Worm (Caenorhabditis elegans): ENCODE measurements around the gene ZK742.3.

The ZK742.3 gene

ce11 chrV:7809320-7810256 is at the start of gene ZK742.3:
TSS of gene ZK742.3 (minus strand) at chrV:7809912.
- peak; percentile 28 for TF ChIP-seq lin-14 (GFP tag; optimal IDR thresholded peaks at IDR 0.05)
- TF ChIP-seq ceh-8 (GFP tag; optimal IDR thresholded peaks at IDR 0.05): no peak
- TF ChIP-seq nhr-11 (tag; optimal IDR thresholded peaks at IDR 0.05): no peak
- no peak for TF ChIP-seq egl-27 (tag; optimal IDR thresholded peaks at IDR 0.05)
- no peak for TF ChIP-seq dsc-1 (tag; optimal IDR thresholded peaks at IDR 0.05)
- no peak for TF ChIP-seq pax-3 (tag; optimal IDR thresholded peaks at IDR 0.05)
- no peak for TF ChIP-seq zag-1 (tag; optimal IDR thresholded peaks at IDR 0.05)
- no peak for TF ChIP-seq fkh-10 (GFP tag; optimal IDR thresholded peaks at IDR 0.05)
- no peak for TF ChIP-seq lin-13 (GFP tag; optimal IDR thresholded peaks at IDR 0.05)
- TF ChIP-seq nhr-85 (tag): no peak
- TF ChIP-seq grh-1 (GFP tag; IDR thresholded peaks at IDR 0.05): no peak
- TF ChIP-seq nhr-12 (tag; optimal IDR thresholded peaks at IDR 0.05): no peak
- no peak for TF ChIP-seq tbx-2 (tag; optimal IDR thresholded peaks at IDR 0.05)
- no peak for TF ChIP-seq unc-30 (tag; optimal IDR thresholded peaks at IDR 0.05)
- no peak for TF ChIP-seq fos-1 (tag; optimal IDR thresholded peaks at IDR 0.05)
- TF ChIP-seq unc-86 (tag; optimal IDR thresholded peaks at IDR 0.05): no peak
- TF ChIP-seq nhr-77 (tag; optimal IDR thresholded peaks at IDR 0.05): no peak
- TF ChIP-seq nhr-71 (tag; optimal IDR thresholded peaks at IDR 0.05): peak; percentile 7
- no peak for TF ChIP-seq lin-15B (tag; optimal IDR thresholded peaks at IDR 0.05)
- TF ChIP-seq fkh-8 (tag; optimal IDR thresholded peaks at IDR 0.05): no peak
- TF ChIP-seq pag-3 (tag; optimal IDR thresholded peaks at IDR 0.05; ENCODE audit: borderline replicate concordance, insufficient read depth): no peak
- TF ChIP-seq elt-2 (tag; optimal IDR thresholded peaks at IDR 0.05): no peak
- peak; percentile 22 for TF ChIP-seq nhr-20 (tag; optimal IDR thresholded peaks at IDR 0.05)
- TF ChIP-seq xbp-1 (tag; optimal IDR thresholded peaks at IDR 0.05): no peak
- no peak for TF ChIP-seq nhr-19 (GFP tag; conservative IDR thresholded peaks at IDR 0.05)
- TF ChIP-seq snu-23 (GFP tag; optimal IDR thresholded peaks at IDR 0.05): peak; percentile 19
- no peak for TF ChIP-seq lin-39 (tag; optimal IDR thresholded peaks at IDR 0.05)
- TF ChIP-seq Y116A8C.19 (tag; optimal IDR thresholded peaks at IDR 0.05; ENCODE audit: borderline replicate concordance): no peak
- no peak for TF ChIP-seq sox-4 (tag; optimal IDR thresholded peaks at IDR 0.05)
- TF ChIP-seq mdl-1 (tag; optimal IDR thresholded peaks at IDR 0.05): no peak
- TF ChIP-seq rnt-1 (tag; optimal IDR thresholded peaks at IDR 0.05): no peak
- no peak for TF ChIP-seq alr-1 (tag; optimal IDR thresholded peaks at IDR 0.05; ENCODE audit: borderline replicate concordance)
- no peak for TF ChIP-seq irx-1 (tag; optimal IDR thresholded peaks at IDR 0.05)
- TF ChIP-seq lin-35 (GFP tag; optimal IDR thresholded peaks at IDR 0.05): peak in 1 of 2 experiments; percentile 36
- no peak for TF ChIP-seq hlh-17 (GFP tag; optimal IDR thresholded peaks at IDR 0.05; ENCODE audit: borderline replicate concordance)
- TF ChIP-seq nhr-90 (tag; optimal IDR thresholded peaks at IDR 0.05; ENCODE audit: poor library complexity): peak; percentile 15
- TF ChIP-seq snpc-4 (tag; optimal IDR thresholded peaks at IDR 0.05): no peak
- no peak for TF ChIP-seq ceh-90 (tag; optimal IDR thresholded peaks at IDR 0.05)
- TF ChIP-seq mef-2 (tag; optimal IDR thresholded peaks at IDR 0.05): no peak
- TF ChIP-seq aly-2 (tag; optimal IDR thresholded peaks at IDR 0.05): no peak
- no peak for TF ChIP-seq efl-1 (optimal IDR thresholded peaks at IDR 0.05)
- peak in 1 of 2 experiments; percentile 78 for TF ChIP-seq efl-1 (GFP tag; optimal IDR thresholded peaks at IDR 0.05 in 1 of 2)
- TF ChIP-seq swsn-7 (tag; optimal IDR thresholded peaks at IDR 0.05): no peak
- no peak for TF ChIP-seq blmp-1 (tag; optimal IDR thresholded peaks at IDR 0.05)
- no peak for TF ChIP-seq C16A3.4 (tag; optimal IDR thresholded peaks at IDR 0.05)
- TF ChIP-seq unc-98 (GFP tag; IDR thresholded peaks at IDR 0.05): no peak
- no peak for TF ChIP-seq unc-130 (tag; optimal IDR thresholded peaks at IDR 0.05)
- no peak for TF ChIP-seq mab-9 (GFP tag; IDR thresholded peaks at IDR 0.05)

Measured in whole organism, L1 larva.